Worm (Caenorhabditis elegans) whole organism, L1 larva: ENCODE data around the gene srt-6.

Source experiments
- C34B4.2 ChIP-seq: sonication (generic microtip); optimal IDR thresholded peaks from 2 replicates; lab custom pipeline; 2017; ENCODE audit warnings: mild to moderate bottlenecking, missing genetic modification characterization, missing compliant biosample characterization
- F16B12.6 ChIP-seq: fragments of 150-350 bp; optimal IDR thresholded peaks from 2 replicates; lab custom pipeline; 2014; ENCODE audit warnings: missing biosample characterization, missing genetic modification characterization
- ama-1 ChIP-seq: fragments of 150-350 bp; optimal IDR thresholded peaks from 2 replicates; lab custom pipeline; 2014
- blmp-1 ChIP-seq: fragments of 150-350 bp; optimal IDR thresholded peaks from 2 replicates; lab custom pipeline; 2014; ENCODE audit warnings: missing biosample characterization, missing genetic modification characterization
- ceh-8 ChIP-seq: fragments of 200-800 bp; sonication (Bioruptor generic); optimal IDR thresholded peaks from 2 replicates; lab custom pipeline; 2018; ENCODE audit warnings: mild to moderate bottlenecking, missing genetic modification characterization, moderate library complexity, missing compliant biosample characterization
- ceh-88 ChIP-seq: fragments of 200-800 bp; sonication (Bioruptor generic); IDR thresholded peaks from 2 replicates; pipeline ENCODE4 v1.3.6; 2022; ENCODE audit warnings: missing genetic modification characterization, missing compliant biosample characterization
- ceh-90 ChIP-seq: sonication (generic microtip); optimal IDR thresholded peaks from 2 replicates; lab custom pipeline; 2016; ENCODE audit warnings: missing genetic modification characterization, missing compliant biosample characterization
- dsc-1 ChIP-seq: sonication (generic microtip); optimal IDR thresholded peaks from 2 replicates; lab custom pipeline; 2016; ENCODE audit warnings: mild to moderate bottlenecking, missing genetic modification characterization, missing compliant biosample characterization
- efl-1 ChIP-seq, 4 experiments: fragments of 150-350 bp; optimal IDR thresholded peaks in 3 of 4; peaks in 1 of 4; 1 replicate in 1 of 4; 2 replicates in 3 of 4; lab custom pipeline; 2014; ENCODE audit warnings: missing biosample characterization in 2 of 4, missing genetic modification characterization in 2 of 4, missing genetic modification reagents in 2 of 4
- egl-13 ChIP-seq: sonication (generic microtip); optimal IDR thresholded peaks from 2 replicates; lab custom pipeline; 2016; ENCODE audit warnings: missing genotype, missing genetic modification reagents, missing genetic modification characterization, missing compliant biosample characterization
- elt-2 ChIP-seq: sonication (generic microtip); optimal IDR thresholded peaks from 2 replicates; lab custom pipeline; 2016; ENCODE audit warnings: missing genetic modification characterization, mild to moderate bottlenecking, inconsistent platforms, missing compliant biosample characterization, missing genetic modification reagents
- ets-5 ChIP-seq: fragments of 200-800 bp; sonication (Bioruptor generic); IDR thresholded peaks from 2 replicates; pipeline ENCODE4 v1.3.6; 2022; ENCODE audit warnings: missing genetic modification characterization, missing compliant biosample characterization
- fkh-8 ChIP-seq: sonication (generic microtip); optimal IDR thresholded peaks from 2 replicates; lab custom pipeline; 2016; ENCODE audit warnings: mild to moderate bottlenecking, missing genetic modification characterization, missing compliant biosample characterization
- fos-1 ChIP-seq: fragments of 150-350 bp; optimal IDR thresholded peaks from 2 replicates; lab custom pipeline; 2014; ENCODE audit warnings: missing biosample characterization, missing genetic modification characterization
- hlh-4 ChIP-seq: sonication (generic microtip); optimal IDR thresholded peaks from 2 replicates; lab custom pipeline; 2016; ENCODE audit warnings: mild to moderate bottlenecking, missing genetic modification characterization, missing compliant biosample characterization
- lin-13 ChIP-seq: fragments of 150-350 bp; optimal IDR thresholded peaks from 2 replicates; lab custom pipeline; 2014; ENCODE audit warnings: missing biosample characterization, missing genetic modification reagents, missing genetic modification characterization
- lsy-2 ChIP-seq, 2 experiments: fragments of 150-350 bp; optimal IDR thresholded peaks; 2 replicates each; lab custom pipeline; 2014; ENCODE audit warnings: missing biosample characterization in 2 of 2, missing genetic modification characterization in 2 of 2
- mef-2 ChIP-seq: fragments of 150-350 bp; optimal IDR thresholded peaks from 2 replicates; lab custom pipeline; 2014; ENCODE audit warnings: missing biosample characterization, missing genetic modification characterization
- nhr-11 ChIP-seq: fragments of 150-350 bp; optimal IDR thresholded peaks from 2 replicates; lab custom pipeline; 2014; ENCODE audit warnings: missing biosample characterization, missing genetic modification characterization
- nhr-19 ChIP-seq: fragments of 200-800 bp; sonication (Bioruptor generic); conservative IDR thresholded peaks from 2 replicates; pipeline ENCODE4 v1.3.6; 2022; ENCODE audit warnings: missing genetic modification characterization, missing compliant biosample characterization
- nhr-77 ChIP-seq: fragments of 150-350 bp; optimal IDR thresholded peaks from 2 replicates; lab custom pipeline; 2014; ENCODE audit warnings: missing biosample characterization, missing genetic modification characterization
- nhr-84 ChIP-seq: sonication (generic microtip); optimal IDR thresholded peaks from 2 replicates; lab custom pipeline; 2017; ENCODE audit warnings: missing biosample characterization, missing genetic modification characterization
- nhr-85 ChIP-seq: sonication (generic microtip); peaks from one replicate; lab custom pipeline; 2016; ENCODE audit warnings: missing genetic modification characterization, inconsistent platforms, missing compliant biosample characterization
- nhr-90 ChIP-seq: sonication (generic microtip); optimal IDR thresholded peaks from 2 replicates; lab custom pipeline; 2016; ENCODE audit warnings: mild to moderate bottlenecking, missing genetic modification characterization, missing compliant biosample characterization; ENCODE audit not compliant: poor library complexity
- pag-3 ChIP-seq: sonication (generic microtip); optimal IDR thresholded peaks from 2 replicates; lab custom pipeline; 2017; ENCODE audit warnings: missing genetic modification characterization, mild to moderate bottlenecking, missing compliant biosample characterization, antibody characterized with exemption, borderline replicate concordance; ENCODE audit not compliant: insufficient read depth
- pax-3 ChIP-seq: fragments of 200-800 bp; sonication (Bioruptor generic); optimal IDR thresholded peaks from 2 replicates; lab custom pipeline; 2018; ENCODE audit warnings: mild to moderate bottlenecking, missing genetic modification characterization, moderate library complexity, missing compliant biosample characterization
- rnt-1 ChIP-seq: sonication (generic microtip); optimal IDR thresholded peaks from 2 replicates; lab custom pipeline; 2016; ENCODE audit warnings: mild to moderate bottlenecking, missing genetic modification characterization, moderate library complexity, missing compliant biosample characterization
- skn-1 ChIP-seq: fragments of 150-350 bp; optimal IDR thresholded peaks from 2 replicates; lab custom pipeline; 2014; ENCODE audit warnings: missing biosample characterization, missing genetic modification characterization
- swsn-7 ChIP-seq: sonication (generic microtip); optimal IDR thresholded peaks from 2 replicates; lab custom pipeline; 2016; ENCODE audit warnings: missing genetic modification characterization, missing compliant biosample characterization
- tbx-2 ChIP-seq: sonication (generic microtip); optimal IDR thresholded peaks from 2 replicates; lab custom pipeline; 2016; ENCODE audit warnings: missing genetic modification characterization, missing compliant biosample characterization
- unc-62 ChIP-seq: fragments of 150-350 bp; optimal IDR thresholded peaks from 2 replicates; lab custom pipeline; 2014; ENCODE audit warnings: missing biosample characterization, missing genetic modification reagents, missing genetic modification characterization
- unc-98 ChIP-seq: fragments of 200-800 bp; sonication (Bioruptor generic); IDR thresholded peaks from 2 replicates; pipeline ENCODE4 v1.3.6; 2022; ENCODE audit warnings: missing genetic modification characterization, missing compliant biosample characterization
- zag-1 ChIP-seq: fragments of 150-350 bp; optimal IDR thresholded peaks from 2 replicates; lab custom pipeline; 2014; ENCODE audit warnings: missing biosample characterization, missing genetic modification characterization
- ztf-4 ChIP-seq: fragments of 150-350 bp; optimal IDR thresholded peaks from 2 replicates; lab custom pipeline; 2014; ENCODE audit warnings: missing biosample characterization, missing genetic modification characterization

Gene srt-6

DNA sequence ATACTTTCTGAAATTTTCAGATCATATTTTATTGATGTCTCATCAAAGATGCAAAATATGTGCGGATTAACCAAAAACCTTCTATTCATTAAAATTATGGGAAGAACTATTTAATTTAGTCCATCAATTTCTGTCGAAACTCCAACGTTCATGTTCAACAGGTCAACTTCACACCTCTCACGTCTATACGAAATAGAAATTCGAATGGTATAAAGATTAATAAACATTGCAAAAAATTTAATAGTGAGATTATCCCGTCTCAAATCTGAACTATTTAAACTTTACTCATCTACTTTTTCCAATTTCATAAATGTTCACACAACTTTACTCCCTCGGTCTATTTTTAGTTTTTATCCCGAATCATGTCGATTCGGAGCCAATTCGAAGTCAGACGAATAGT, 985 bp upstream of the srt-6 start, which contains the start of gene R13D7.2:
TSS of gene R13D7.2 (plus strand) at position 301 of the 400 bp plus-strand sequence.
- TF ChIP-seq fos-1 (tag; lab: Kevin White, UChicago) = no peak

ce11 chrV:7403501-7403900, 5.1 kb downstream of the srt-6 start:
- TF ChIP-seq swsn-7 (tag; lab: Kevin White, UChicago) (no peak), elt-2 (tag; lab: Kevin White, UChicago) (no peak), lin-13 (GFP tag; lab: Kevin White, UChicago) (no peak)

DNA sequence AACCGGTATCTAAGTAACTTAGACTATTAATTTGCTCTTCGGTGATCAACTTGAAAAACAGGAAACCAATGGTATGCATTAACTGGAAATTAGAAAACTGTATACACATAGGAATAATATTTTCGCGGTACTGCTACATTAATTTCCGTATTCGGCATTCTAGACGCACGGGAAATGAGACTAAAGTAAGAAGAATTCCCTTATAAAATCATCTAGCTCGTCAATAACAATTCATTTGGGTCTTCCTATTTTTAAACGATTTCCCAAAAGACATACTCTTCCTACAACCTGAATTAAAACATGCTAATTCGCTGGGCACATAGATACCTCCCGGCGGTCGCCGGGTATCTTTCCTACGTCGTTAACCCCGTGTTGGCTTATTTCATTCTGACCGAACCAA, 6.3 kb downstream of the srt-6 start, which contains the start of gene srj-13:
TSS of gene srj-13 (plus strand) at position 301 of the 400 bp plus-strand sequence.
- TF ChIP-seq ceh-90 (tag; lab: Kevin White, UChicago) = no peak

- no peak for TF ChIP-seq ceh-8 (GFP tag; lab: Kevin White, UChicago)
- no peak for TF ChIP-seq swsn-7 (tag; lab: Kevin White, UChicago)
- TF ChIP-seq unc-98 = no peak
- no peak for TF ChIP-seq F16B12.6 (tag; lab: Kevin White, UChicago)
- TF ChIP-seq pax-3 (tag; lab: Kevin White, UChicago) = no peak
- TF ChIP-seq nhr-84 (tag; lab: Kevin White, UChicago) = no peak
Measured at ce11 chrV:7400588-7400987, 8.0 kb downstream of the srt-6 start, which contains the start of gene srx-60. TSS of gene srx-60 (plus strand) at chrV:7400888.

- TF ChIP-seq C34B4.2 (tag; lab: Kevin White, UChicago) = no peak
- TF ChIP-seq fos-1 (tag; lab: Kevin White, UChicago) = no peak
- TF ChIP-seq hlh-4 (tag; lab: Kevin White, UChicago) = no peak
- no peak for TF ChIP-seq ets-5
- no peak for TF ChIP-seq efl-1 (optimal IDR thresholded peaks at IDR 0.05; lab: Kevin White, UChicago)
- TF ChIP-seq efl-1 (GFP tag; optimal IDR thresholded peaks at IDR 0.05 in 1 of 2; lab: Kevin White, UChicago) = peak in 1 of 2 experiments; percentile 4
- TF ChIP-seq fkh-8 (tag; lab: Kevin White, UChicago) = no peak
- no peak for TF ChIP-seq zag-1 (tag; lab: Kevin White, UChicago)
- TF ChIP-seq nhr-90 (tag; lab: Kevin White, UChicago) = no peak
Measured at ce11 chrV:7400095-7400494, 8.5 kb downstream of the srt-6 start, which contains the start of gene cnc-9. TSS of gene cnc-9 (minus strand) at chrV:7400195.

- no peak for TF ChIP-seq egl-13 (tag; lab: Kevin White, UChicago)
- no peak for TF ChIP-seq nhr-77 (tag; lab: Kevin White, UChicago)
- no peak for TF ChIP-seq tbx-2 (tag; lab: Kevin White, UChicago)
- TF ChIP-seq ceh-8 (GFP tag; lab: Kevin White, UChicago) = no peak
Measured at ce11 chrV:7399202-7399601, 9.4 kb downstream of the srt-6 start, which contains the start of gene gst-41. TSS of gene gst-41 (minus strand) at chrV:7399302.

- TF ChIP-seq unc-62 (GFP tag; lab: Kevin White, UChicago) (no peak), nhr-84 (tag; lab: Kevin White, UChicago) (no peak), mef-2 (tag; lab: Kevin White, UChicago) (no peak), dsc-1 (tag; lab: Kevin White, UChicago) (no peak), nhr-90 (tag; lab: Kevin White, UChicago) (no peak), rnt-1 (tag; lab: Kevin White, UChicago) (no peak), ztf-4 (tag; lab: Kevin White, UChicago) (no peak), lsy-2 (tag; optimal IDR thresholded peaks at IDR 0.05; lab: Kevin White, UChicago) (no peak), C34B4.2 (tag; lab: Kevin White, UChicago) (no peak), nhr-19 (GFP tag; lab: Robert Waterston, UW) (no peak), nhr-85 (tag; lab: Kevin White, UChicago) (no peak), nhr-11 (tag; lab: Kevin White, UChicago) (no peak), skn-1 (no peak), ama-1 (no peak), blmp-1 (tag; lab: Kevin White, UChicago) (no peak), nhr-77 (tag; lab: Kevin White, UChicago) (no peak), pag-3 (tag; lab: Kevin White, UChicago) (no peak), ceh-88 (no peak)
Measured at ce11 chrV:7395359-7395758, 13.3 kb downstream of the srt-6 start, which contains the start of gene srx-9. TSS of gene srx-9 (minus strand) at chrV:7395459.
